Worm (Caenorhabditis elegans) whole organism, young adult: Measurements from ENCODE around the gene ddb-1.
A peak's percentile ranks its signal among the peaks of the same experiment; 100 is the strongest.
"Not testable (repeated sequence)": the region's sequence is repeated elsewhere in the genome, so short reads cannot be mapped to it uniquely, and the experiment has no call there.

ENCODE experiments used
- B0019.2 ChIP-seq: fragments of 200-800 bp; sonication (Bioruptor generic); conservative IDR thresholded peaks from 2 replicates; pipeline ENCODE4 v1.3.6; 2022; ENCODE audit warnings: missing genetic modification reagents, missing genetic modification characterization, missing compliant biosample characterization
- K11D2.4 ChIP-seq: fragments of 200-800 bp; sonication (Bioruptor generic); IDR thresholded peaks from 2 replicates; pipeline ENCODE4 v1.3.6; 2022; ENCODE audit warnings: missing genetic modification reagents, missing genetic modification characterization, missing compliant biosample characterization
- Y79H2A.3 ChIP-seq: fragments of 200-800 bp; sonication (Bioruptor generic); conservative IDR thresholded peaks from 2 replicates; pipeline ENCODE4 v1.3.6; 2022; ENCODE audit warnings: missing genetic modification reagents, missing genetic modification characterization, missing compliant biosample characterization
- Y95B8A.8 ChIP-seq: fragments of 200-800 bp; sonication (Bioruptor generic); IDR thresholded peaks from 2 replicates; pipeline ENCODE4 v1.3.6; 2022; ENCODE audit warnings: missing genetic modification reagents, missing genetic modification characterization, missing compliant biosample characterization
- ZK185.1 ChIP-seq: sonication (generic microtip); optimal IDR thresholded peaks from 2 replicates; lab custom pipeline; 2016; ENCODE audit warnings: mild to moderate bottlenecking, missing genetic modification characterization, missing compliant biosample characterization; ENCODE audit not compliant: poor library complexity, severe bottlenecking
- bed-2 ChIP-seq: fragments of 200-800 bp; sonication (Bioruptor generic); IDR thresholded peaks from 2 replicates; pipeline ENCODE4 v1.3.6; 2022; ENCODE audit warnings: missing genetic modification reagents, missing genetic modification characterization, missing compliant biosample characterization
- dpff-1 ChIP-seq: sonication (generic microtip); optimal IDR thresholded peaks from 2 replicates; lab custom pipeline; 2017; ENCODE audit warnings: mild to moderate bottlenecking, missing genetic modification characterization, missing compliant biosample characterization
- egl-18 ChIP-seq: fragments of 200-800 bp; sonication (Bioruptor generic); IDR thresholded peaks from 2 replicates; pipeline ENCODE4 v1.3.6; 2022; ENCODE audit warnings: missing genetic modification reagents, missing genetic modification characterization, missing compliant biosample characterization
- egl-44 ChIP-seq: fragments of 200-800 bp; sonication (Bioruptor generic); IDR thresholded peaks from 2 replicates; pipeline ENCODE4 v1.3.6; 2022; ENCODE audit warnings: missing genetic modification reagents, missing genetic modification characterization, missing compliant biosample characterization
- ets-4 ChIP-seq: fragments of 200-800 bp; sonication (Bioruptor generic); optimal IDR thresholded peaks from 2 replicates; lab custom pipeline; 2018; ENCODE audit warnings: mild to moderate bottlenecking, missing genetic modification characterization, missing compliant biosample characterization
- gei-17 ChIP-seq: fragments of 200-800 bp; sonication (Bioruptor generic); optimal IDR thresholded peaks from 2 replicates; lab custom pipeline; 2018; ENCODE audit warnings: mild to moderate bottlenecking, missing genetic modification characterization, missing compliant biosample characterization
- him-1 ChIP-seq: sonication (generic microtip); optimal IDR thresholded peaks from 2 replicates; lab custom pipeline; 2016; ENCODE audit warnings: missing genotype, missing genetic modification reagents, missing genetic modification characterization, missing compliant biosample characterization
- hrde-1 ChIP-seq: sonication (generic microtip); optimal IDR thresholded peaks from 2 replicates; lab custom pipeline; 2016; ENCODE audit warnings: missing genetic modification characterization, mild to moderate bottlenecking, missing compliant biosample characterization, moderate library complexity, missing genotype, missing genetic modification reagents, borderline replicate concordance
- lin-26 ChIP-seq: fragments of 200-800 bp; sonication (Bioruptor generic); IDR thresholded peaks from 2 replicates; pipeline ENCODE4 v1.3.6; 2022; ENCODE audit warnings: missing genetic modification reagents, missing genetic modification characterization, missing compliant biosample characterization
- lin-40 ChIP-seq: sonication (generic microtip); optimal IDR thresholded peaks from 2 replicates; lab custom pipeline; 2016; ENCODE audit warnings: missing genetic modification characterization, mild to moderate bottlenecking, missing compliant biosample characterization, missing genotype, missing genetic modification reagents
- lsl-1 ChIP-seq: fragments of 200-800 bp; sonication (Bioruptor generic); optimal IDR thresholded peaks from 2 replicates; lab custom pipeline; 2018; ENCODE audit warnings: mild to moderate bottlenecking, missing genetic modification characterization, moderate library complexity, missing compliant biosample characterization
- lsy-27 ChIP-seq: sonication (generic microtip); optimal IDR thresholded peaks from 2 replicates; lab custom pipeline; 2017; ENCODE audit warnings: missing genetic modification characterization, mild to moderate bottlenecking, missing compliant biosample characterization, antibody characterized with exemption, missing genotype, borderline replicate concordance; ENCODE audit not compliant: insufficient read depth
- mcd-1 ChIP-seq: fragments of 200-800 bp; sonication (Bioruptor generic); IDR thresholded peaks from 2 replicates; pipeline ENCODE4 v1.3.6; 2022; ENCODE audit warnings: missing genetic modification reagents, missing genetic modification characterization, missing compliant biosample characterization
- mel-28 ChIP-seq: sonication (generic microtip); optimal IDR thresholded peaks from 2 replicates; lab custom pipeline; 2016; ENCODE audit warnings: borderline replicate concordance, mild to moderate bottlenecking, missing genetic modification characterization, missing compliant biosample characterization
- mxl-1 ChIP-seq: sonication (generic microtip); optimal IDR thresholded peaks from 2 replicates; lab custom pipeline; 2016; ENCODE audit warnings: missing genetic modification characterization, missing compliant biosample characterization
- pha-4 ChIP-seq: fragments of 150-350 bp; sonication (generic microtip); optimal IDR thresholded peaks from 2 replicates; lab custom pipeline; 2014; ENCODE audit warnings: missing biosample characterization, missing genetic modification reagents, missing genetic modification characterization
- rec-8 ChIP-seq, 2 experiments: sonication (generic microtip); optimal IDR thresholded peaks; 2 replicates each; lab custom pipeline; 2016; ENCODE audit warnings: mild to moderate bottlenecking in 2 of 2, missing genetic modification characterization in 2 of 2, missing genetic modification reagents in 2 of 2, missing genotype in 2 of 2, missing biosample characterization in 1 of 2, missing compliant biosample characterization in 1 of 2, moderate library complexity in 1 of 2
- snpc-1.1 ChIP-seq: sonication (generic microtip); optimal IDR thresholded peaks from 2 replicates; lab custom pipeline; 2017; ENCODE audit warnings: missing genetic modification characterization, mild to moderate bottlenecking, missing compliant biosample characterization, antibody characterized with exemption, moderate library complexity, missing genotype, missing genetic modification reagents; ENCODE audit not compliant: insufficient read depth
- snpc-4 ChIP-seq, 5 experiments: fragments of 150-350 bp in 1 of 5; sonication (generic microtip) in 4 of 5; optimal IDR thresholded peaks; 2 replicates each; lab custom pipeline; 2014 to 2018; ENCODE audit warnings: missing genetic modification characterization in 5 of 5, missing biosample characterization in 3 of 5, antibody characterized with exemption in 2 of 5, mild to moderate bottlenecking in 2 of 5, missing compliant biosample characterization in 2 of 5, missing genotype in 2 of 5, moderate library complexity in 2 of 5, missing genetic modification reagents in 1 of 5
- somi-1 ChIP-seq: fragments of 200-800 bp; sonication (Bioruptor generic); optimal IDR thresholded peaks from 2 replicates; lab custom pipeline; 2018; ENCODE audit warnings: mild to moderate bottlenecking, missing genetic modification characterization, missing compliant biosample characterization
- sptf-2 ChIP-seq: fragments of 200-800 bp; sonication (Bioruptor generic); optimal IDR thresholded peaks from 2 replicates; lab custom pipeline; 2018; ENCODE audit warnings: mild to moderate bottlenecking, missing genetic modification characterization, missing compliant biosample characterization
- ztf-22 ChIP-seq: fragments of 200-800 bp; sonication (Bioruptor generic); optimal IDR thresholded peaks from 2 replicates; lab custom pipeline; 2018; ENCODE audit warnings: mild to moderate bottlenecking, missing genetic modification characterization, moderate library complexity, missing compliant biosample characterization
- ztf-26 ChIP-seq: sonication (generic microtip); optimal IDR thresholded peaks from 2 replicates; lab custom pipeline; 2017; ENCODE audit warnings: missing genetic modification characterization, missing compliant biosample characterization
- ztf-6 ChIP-seq: fragments of 200-800 bp; sonication (Bioruptor generic); IDR thresholded peaks from 2 replicates; pipeline ENCODE4 v1.3.6; 2022; ENCODE audit warnings: missing genetic modification reagents, missing genetic modification characterization, missing compliant biosample characterization

ddb-1 gene

DNA sequence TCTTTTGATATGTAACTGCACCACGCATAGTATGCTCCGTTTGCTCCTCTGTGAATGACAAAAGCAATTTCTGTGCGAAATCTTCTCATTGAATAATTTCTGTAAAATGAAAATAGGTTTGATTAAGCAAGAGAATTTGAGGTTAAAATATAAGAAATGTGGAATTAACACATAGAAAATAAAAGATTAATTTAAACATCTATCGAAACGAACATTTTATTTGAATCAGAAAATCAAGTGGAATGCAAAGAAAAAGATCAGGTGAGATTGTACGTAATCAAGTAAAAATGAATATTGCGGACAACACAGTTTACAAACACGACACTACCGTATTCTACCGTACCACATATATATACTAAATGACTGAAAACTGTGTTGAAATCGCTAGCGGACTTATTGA is 20.0 kb upstream of the ddb-1 start, which contains the start of gene B0001.8:
Gene B0001.8 (minus strand): TSS at position 101 of the 400 bp plus-strand sequence.
- TF ChIP-seq Y79H2A.3 (GFP tag; lab: Robert Waterston, UW) = 0 out of 2 replicates have a peak, but pooled peaks have one; percentile 41
- TF ChIP-seq bed-2 (GFP tag; lab: Robert Waterston, UW) = no peak

DNA sequence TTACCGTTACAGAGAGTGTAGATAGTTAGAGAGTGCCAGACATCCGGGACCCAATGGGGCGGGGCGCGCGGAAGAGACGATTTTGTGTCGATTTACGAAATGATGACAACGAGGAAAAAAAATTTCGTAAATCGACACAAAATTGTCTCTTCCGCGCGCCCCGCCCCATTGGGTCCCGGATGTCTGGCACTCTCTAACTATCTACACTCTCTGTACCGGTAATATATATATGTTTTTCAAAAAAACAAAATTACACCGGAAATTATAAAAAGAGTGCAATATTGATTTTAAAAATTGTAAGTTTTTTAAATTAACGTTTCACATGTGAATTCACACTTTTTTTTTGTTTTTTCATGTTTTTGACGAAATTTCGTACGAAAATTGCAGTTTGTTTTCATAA is 17.1 kb upstream of the ddb-1 start, which contains the start of gene B0001.4:
Gene B0001.4 (minus strand): TSS at position 101 of the 400 bp plus-strand sequence.
- TF ChIP-seq lin-26 (GFP tag; lab: Robert Waterston, UW); ZK185.1 (tag; lab: Kevin White, UChicago); K11D2.4 (GFP tag; lab: Robert Waterston, UW): not testable (repeated sequence)

DNA sequence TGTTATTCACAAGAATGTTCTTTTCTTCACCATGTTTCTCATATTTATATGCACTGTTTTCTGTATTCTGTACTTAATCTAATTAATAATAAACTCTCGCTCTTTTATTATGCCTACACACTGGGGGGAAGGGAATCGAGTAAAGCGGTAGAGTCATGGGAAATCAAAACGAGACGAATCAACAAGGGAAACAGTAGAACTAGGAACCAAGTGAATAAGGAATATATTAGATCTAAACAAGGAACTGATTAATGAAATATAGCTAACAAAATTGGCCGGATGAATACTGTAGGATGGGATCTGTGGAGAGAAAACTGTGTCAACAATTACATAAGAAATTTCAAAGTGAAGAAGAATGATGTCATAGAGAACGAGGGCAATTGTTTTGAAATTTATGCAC is 14.0 kb upstream of the ddb-1 start:
- TF ChIP-seq him-1 (tag; lab: Kevin White, UChicago) = peak; percentile 99
- TF ChIP-seq hrde-1 (tag; lab: Kevin White, UChicago) = peak; percentile 23
- TF ChIP-seq lsl-1 (GFP tag; lab: Kevin White, UChicago) = peak; percentile 1
- no peak for TF ChIP-seq Y95B8A.8 (GFP tag; lab: Robert Waterston, UW)

DNA sequence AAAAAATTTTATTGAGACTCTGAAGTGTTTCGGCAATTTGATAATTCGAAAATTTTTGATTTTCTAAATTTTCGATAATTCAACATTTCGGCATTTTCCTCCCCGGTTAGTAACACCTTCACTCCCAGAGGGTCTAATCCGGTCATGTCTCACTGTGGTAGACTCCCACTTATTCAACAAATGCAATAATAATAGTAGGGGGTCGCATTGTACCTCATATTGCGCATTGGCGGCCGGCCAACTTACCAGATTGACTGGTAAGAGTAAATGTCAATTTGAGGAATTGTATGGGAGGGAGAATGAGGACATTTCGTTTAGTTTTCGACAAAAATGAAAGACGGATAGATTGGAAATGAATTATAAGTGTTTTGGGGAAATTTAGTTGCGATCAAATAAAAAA is 12.8 kb upstream of the ddb-1 start:
- TF ChIP-seq ztf-26 (tag; lab: Kevin White, UChicago) = no peak
- TF ChIP-seq lsy-27 (tag; lab: Kevin White, UChicago) = no peak
- TF ChIP-seq mel-28 (tag; lab: Kevin White, UChicago) = no peak
- TF ChIP-seq mcd-1 (GFP tag; lab: Robert Waterston, UW) = no peak
- no peak for TF ChIP-seq gei-17 (GFP tag; lab: Kevin White, UChicago)
- TF ChIP-seq pha-4 (tag; lab: Kevin White, UChicago) = no peak
- TF ChIP-seq, all 124 proteins: peak for 0

DNA sequence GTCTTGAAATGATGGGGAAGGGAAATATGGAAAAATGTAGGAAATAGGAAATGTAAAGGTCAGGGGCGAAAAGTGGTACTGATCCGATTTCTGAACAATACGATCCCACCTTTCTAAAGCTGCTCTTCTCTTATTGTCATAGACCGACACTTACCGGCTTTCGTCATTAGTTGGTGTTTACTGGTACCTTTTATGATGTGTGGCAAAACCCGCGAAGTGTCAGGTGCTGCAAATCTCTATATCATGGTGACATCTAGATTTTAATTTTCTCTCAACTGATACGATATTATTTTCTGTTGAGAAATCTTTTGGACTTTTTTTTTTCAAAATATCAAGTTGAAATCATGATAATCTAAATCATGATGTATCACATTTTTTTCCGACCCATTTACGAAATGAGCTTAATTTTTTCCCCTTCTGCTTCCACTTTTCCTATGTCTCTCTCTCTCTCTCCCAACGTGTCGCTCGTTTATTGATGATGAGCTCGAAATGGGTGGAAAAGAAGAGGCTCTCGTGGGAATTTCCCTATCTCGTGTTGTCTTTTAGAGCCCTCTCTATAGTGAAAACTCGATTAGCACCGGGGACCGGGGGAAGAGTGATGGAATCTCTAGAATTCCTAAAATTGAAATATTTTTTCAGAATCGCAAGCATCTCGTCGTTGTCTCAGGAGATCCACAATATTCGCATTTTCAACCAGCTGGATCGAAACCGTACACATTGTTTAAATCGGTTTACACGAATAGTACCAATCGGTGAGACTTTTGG is 10.5 kb upstream of the ddb-1 start:
- TF ChIP-seq ztf-22 (GFP tag; lab: Kevin White, UChicago) = no peak
- TF ChIP-seq B0019.2 (GFP tag; lab: Robert Waterston, UW) = no peak
- TF ChIP-seq sptf-2 (GFP tag; lab: Kevin White, UChicago) = no peak
- TF ChIP-seq egl-44 (GFP tag; lab: Robert Waterston, UW) = no peak
- TF ChIP-seq snpc-1.1 = peak; percentile 45
- TF ChIP-seq dpff-1 = no peak
- TF ChIP-seq rec-8 (tag; optimal IDR thresholded peaks at IDR 0.05; lab: Kevin White, UChicago) = no peak
- TF ChIP-seq ztf-6 (GFP tag; lab: Robert Waterston, UW) = no peak
- no peak for TF ChIP-seq lin-40 (tag; lab: Kevin White, UChicago)
- no peak for TF ChIP-seq ets-4 (GFP tag; lab: Kevin White, UChicago)
- TF ChIP-seq mxl-1 = no peak
- no peak for TF ChIP-seq gei-17 (GFP tag; lab: Kevin White, UChicago)
- TF ChIP-seq snpc-4 (GFP tag; optimal IDR thresholded peaks at IDR 0.05; lab: Kevin White, UChicago) = peak; percentile 19
- peak in 2 of 4 experiments; percentile 44 to 69 for TF ChIP-seq snpc-4 (tag; optimal IDR thresholded peaks at IDR 0.05; lab: Kevin White, UChicago)
- TF ChIP-seq egl-18 = no peak
- no peak for TF ChIP-seq somi-1
- TF ChIP-seq, all 124 proteins: peak for 2
